Fruit fly (Drosophila melanogaster): ENCODE measurements around the gene Eip75B.

DNA sequence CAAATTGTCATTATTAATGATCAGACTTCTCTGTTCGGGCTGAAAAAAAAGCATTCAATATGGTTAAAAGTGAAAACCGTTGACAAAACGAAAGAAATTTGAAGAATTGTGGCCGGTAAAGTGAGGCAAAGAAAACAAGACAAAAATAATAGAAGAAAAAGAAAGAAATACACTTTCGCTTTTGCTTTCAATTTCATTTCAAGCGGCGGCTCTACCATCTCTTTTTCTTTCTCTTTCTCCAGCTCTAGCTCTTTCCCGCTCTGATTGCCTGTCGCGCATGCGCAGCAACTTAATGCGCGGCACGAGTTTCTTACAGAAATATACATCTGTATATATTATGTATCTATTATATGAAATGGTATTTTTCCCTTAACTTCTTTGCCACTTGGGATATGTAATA is 127.2 kb downstream of the Eip75B start:
- TF ChIP-seq CG8478 (optimal IDR thresholded peaks at IDR 0.05) (no peak), CTCF (optimal IDR thresholded peaks at IDR 0.05) (no peak)
